Fruit fly (Drosophila melanogaster): ENCODE data around the gene Cpr72Ec.

The Cpr72Ec gene

DNA sequence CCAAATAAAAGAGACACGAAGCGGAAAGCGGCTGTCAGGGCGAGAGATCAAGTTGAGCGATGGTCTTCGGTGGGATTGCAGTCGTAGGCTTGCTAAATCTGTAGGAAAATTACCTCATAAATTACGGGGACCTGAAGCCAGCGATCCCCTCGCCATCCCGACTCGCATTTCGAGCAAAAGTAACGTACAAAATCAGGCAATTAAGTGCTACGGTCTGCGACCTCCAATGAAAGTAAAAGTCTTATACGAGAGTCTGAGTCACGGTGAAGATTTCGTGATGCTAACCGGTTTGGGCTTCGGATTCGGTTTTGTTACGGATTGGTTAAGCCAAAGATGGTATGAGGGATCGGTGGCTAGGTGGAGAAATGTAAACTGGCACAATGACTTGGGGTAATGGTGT, 27.3 kb downstream of the Cpr72Ec start:
- TF ChIP-seq ham (GFP tag; IDR thresholded peaks at IDR 0.05) (no peak), oc (tag; optimal IDR thresholded peaks at IDR 0.05) (peak; percentile 16), Blimp-1 (GFP tag; optimal IDR thresholded peaks at IDR 0.05) (peak; percentile 98)

DNA sequence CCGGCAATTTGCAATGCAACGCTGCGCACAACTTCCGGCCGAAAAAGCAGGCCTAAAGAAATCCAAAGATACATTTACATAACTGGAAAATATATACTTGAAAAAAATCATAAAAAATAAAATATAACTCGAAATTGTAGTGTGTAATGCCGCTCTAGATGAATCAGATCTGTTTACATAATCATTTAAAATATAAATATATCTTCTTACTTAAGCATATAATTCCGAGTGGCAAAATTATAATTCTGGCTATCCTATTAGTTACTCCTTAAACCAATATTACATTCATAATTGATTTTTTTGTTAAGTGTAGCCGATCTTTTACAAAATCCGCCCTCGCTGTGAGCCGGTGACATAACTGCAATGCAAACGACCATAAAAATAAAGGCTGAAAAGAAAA, 27.7 kb downstream of the Cpr72Ec start:
- TF ChIP-seq ci (GFP tag; IDR thresholded peaks at IDR 0.05) (0 out of 3 replicates have a peak, but pooled peaks have one; percentile 9), CG31441 (GFP tag; IDR thresholded peaks at IDR 0.05) (peak; percentile 42; the same call in 1 of the 2 replicates), hkb (optimal IDR thresholded peaks at IDR 0.05) (no peak), hkb (GFP tag; IDR thresholded peaks at IDR 0.05) (peak; percentile 53), Ptx1 (GFP tag; IDR thresholded peaks at IDR 0.05) (peak; percentile 37; the same call in 1 of the 2 replicates), CG6689 (GFP tag; IDR thresholded peaks at IDR 0.05) (0 out of 2 replicates have a peak, but pooled peaks have one; percentile 17), CG17359 (tag; optimal IDR thresholded peaks at IDR 0.05) (peak; percentile 40), CG30403 (GFP tag; optimal IDR thresholded peaks at IDR 0.05) (no peak), fd96Cb (tag; optimal IDR thresholded peaks at IDR 0.05) (peak; percentile 0), phol (tag; optimal IDR thresholded peaks at IDR 0.05) (peak; percentile 18), Oli (tag; optimal IDR thresholded peaks at IDR 0.05) (peak; percentile 9), CG15269 (tag; optimal IDR thresholded peaks at IDR 0.05) (peak; percentile 17), Sox102F (GFP tag; optimal IDR thresholded peaks at IDR 0.05) (peak; percentile 59), Ets65A (GFP tag) (peak; percentile 57), dmrt99B (tag; optimal IDR thresholded peaks at IDR 0.05) (peak; percentile 57), CG13287 (GFP tag; IDR thresholded peaks at IDR 0.05; ENCODE audit: partially characterized antibody) (no peak), Xrp1 (GFP tag; IDR thresholded peaks at IDR 0.05) (no peak), row (GFP tag; IDR thresholded peaks at IDR 0.05) (peak; percentile 23; the same call in 1 of the 3 replicates), Hr51 (GFP tag; optimal IDR thresholded peaks at IDR 0.05) (peak in 1 of 2 experiments; percentile 52), CG12942 (GFP tag; optimal IDR thresholded peaks at IDR 0.05) (no peak), pb (GFP tag; optimal IDR thresholded peaks at IDR 0.05) (no peak), gsb-n (tag; optimal IDR thresholded peaks at IDR 0.05) (no peak), ttk (GFP tag; IDR thresholded peaks at IDR 0.05) (0 out of 2 replicates have a peak, but pooled peaks have one; percentile 25), CoRest (tag; optimal IDR thresholded peaks at IDR 0.05) (peak; percentile 2)

DNA sequence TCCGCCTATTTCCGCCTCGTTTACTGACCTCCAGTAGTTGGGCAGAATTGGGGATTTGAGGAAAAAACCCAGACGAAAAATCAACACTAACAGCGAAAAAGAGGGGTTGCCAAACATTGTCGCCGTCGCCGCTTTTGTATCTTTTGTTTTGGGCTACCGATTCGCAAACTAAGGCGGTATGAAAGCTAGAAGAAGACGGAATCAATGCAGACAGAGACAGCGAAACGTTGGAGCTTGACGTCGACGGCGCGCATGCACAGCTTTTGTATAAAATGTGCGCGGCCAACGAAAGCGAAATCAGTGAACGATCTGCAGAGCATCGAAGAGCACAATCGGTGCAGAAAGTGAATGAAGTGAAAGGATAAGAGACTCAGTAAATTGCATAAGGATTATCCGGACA, 28.4 kb downstream of the Cpr72Ec start, which contains the start of gene CG4998:
TSS of gene CG4998 (plus strand) at position 301 of the 400 bp plus-strand sequence.
- TF ChIP-seq NC2α (GFP tag; optimal IDR thresholded peaks at IDR 0.05) (no peak), scrt (GFP tag; optimal IDR thresholded peaks at IDR 0.05) (no peak), nerfin-1 (tag; optimal IDR thresholded peaks at IDR 0.05) (no peak), slou (GFP tag; optimal IDR thresholded peaks at IDR 0.05) (no peak), CG1647 (GFP tag; optimal IDR thresholded peaks at IDR 0.05) (no peak), ap (GFP tag; IDR thresholded peaks at IDR 0.05) (no peak), eyg (GFP tag; optimal IDR thresholded peaks at IDR 0.05) (no peak), vvl (GFP tag; IDR thresholded peaks at IDR 0.05) (no peak), Blimp-1 (GFP tag; optimal IDR thresholded peaks at IDR 0.05) (peak; percentile 8), CG7928 (GFP tag; optimal IDR thresholded peaks at IDR 0.05) (no peak), CG18476 (GFP tag; optimal IDR thresholded peaks at IDR 0.05) (no peak), CG12769 (tag; optimal IDR thresholded peaks at IDR 0.05) (peak; percentile 8), pan (optimal IDR thresholded peaks at IDR 0.05) (no peak), pan (GFP tag; optimal IDR thresholded peaks at IDR 0.05 in 1 of 2, IDR thresholded peaks at IDR 0.05 in 1 of 2) (peak in 1 of 2 experiments; percentile 14), prd (optimal IDR thresholded peaks at IDR 0.05) (no peak), prd (GFP tag; IDR thresholded peaks at IDR 0.05) (no peak), Meics (GFP tag; optimal IDR thresholded peaks at IDR 0.05) (no peak), CG2199 (GFP tag; IDR thresholded peaks at IDR 0.05) (no peak), gcm2 (GFP tag; optimal IDR thresholded peaks at IDR 0.05) (no peak), CG17385 (GFP tag; optimal IDR thresholded peaks at IDR 0.05) (no peak), ind (GFP tag; optimal IDR thresholded peaks at IDR 0.05) (no peak), CG18262 (tag; optimal IDR thresholded peaks at IDR 0.05) (no peak), toy (GFP tag; IDR thresholded peaks at IDR 0.05) (no peak), inv (GFP tag; IDR thresholded peaks at IDR 0.05; ENCODE audit: partially characterized antibody) (no peak), sens-2 (GFP tag; IDR thresholded peaks at IDR 0.05) (no peak), Ets65A (GFP tag) (no peak)
